ENCODE assay signal across 5 fruit fly cellular contexts in genomic region chr3R:30004648-30005047, dm6.
TF ChIP-seq lines count a peak whose summit lies in the region.

TSS of gene Nlp (plus strand) at chr3R:30004785.
TSS of gene Nph (minus strand) at chr3R:30004861.

- TF ChIP-seq CTCF in whole organism, embryonic (GFP tag; optimal IDR thresholded peaks at IDR 0.05; lab: Kevin White, UChicago): peak; percentile 37

TF ChIP-seq in whole organism, adult, 20 proteins besides CTCF, POLR2A, EP300 and RAD21:
- TF ChIP-seq Hr96 (GFP tag; optimal IDR thresholded peaks at IDR 0.05; lab: Kevin White, UChicago): peak; percentile 65
- TF ChIP-seq Clk (GFP tag; optimal IDR thresholded peaks at IDR 0.05; lab: Kevin White, UChicago): no peak
- peak; percentile 93 for TF ChIP-seq CG14711 (tag; optimal IDR thresholded peaks at IDR 0.05; lab: Kevin White, UChicago)
- peak; percentile 36 for TF ChIP-seq CG12768 (GFP tag; optimal IDR thresholded peaks at IDR 0.05; lab: Kevin White, UChicago)
- peak; percentile 47 for TF ChIP-seq CG1620 (GFP tag; optimal IDR thresholded peaks at IDR 0.05; lab: Kevin White, UChicago)
- TF ChIP-seq CG7045 (GFP tag; optimal IDR thresholded peaks at IDR 0.05; lab: Kevin White, UChicago): peak; percentile 9
- peak; percentile 30 for TF ChIP-seq pad (GFP tag; optimal IDR thresholded peaks at IDR 0.05; lab: Kevin White, UChicago)
- no peak for TF ChIP-seq CG5204 (GFP tag; optimal IDR thresholded peaks at IDR 0.05; lab: Kevin White, UChicago)
- TF ChIP-seq CG11617 (GFP tag; optimal IDR thresholded peaks at IDR 0.05; lab: Kevin White, UChicago): peak; percentile 22
- no peak for TF ChIP-seq kay (GFP tag; lab: Kevin White, UChicago; ENCODE audit: borderline replicate concordance)
- peak; percentile 68 for TF ChIP-seq toe (GFP tag; optimal IDR thresholded peaks at IDR 0.05; lab: Kevin White, UChicago)
- TF ChIP-seq Crg-1 (GFP tag; optimal IDR thresholded peaks at IDR 0.05; lab: Kevin White, UChicago): peak; percentile 54
- TF ChIP-seq cnc (optimal IDR thresholded peaks at IDR 0.05; lab: Kevin White, UChicago): no peak
- TF ChIP-seq CG7101 (tag; optimal IDR thresholded peaks at IDR 0.05; lab: Kevin White, UChicago): peak; percentile 31
- peak; percentile 56 for TF ChIP-seq tj (GFP tag; optimal IDR thresholded peaks at IDR 0.05; lab: Kevin White, UChicago)
- peak; percentile 95 for TF ChIP-seq Mnt (GFP tag; optimal IDR thresholded peaks at IDR 0.05; lab: Kevin White, UChicago)
- peak; percentile 13 for TF ChIP-seq cic (GFP tag; optimal IDR thresholded peaks at IDR 0.05; lab: Kevin White, UChicago)
- TF ChIP-seq bab1 (GFP tag; optimal IDR thresholded peaks at IDR 0.05; lab: Kevin White, UChicago): peak; percentile 42

TF ChIP-seq in whole organism, embryonic, 481 proteins besides CTCF, POLR2A, EP300 and RAD21 (continues in another document):
- TF ChIP-seq insv (GFP tag; optimal IDR thresholded peaks at IDR 0.05; lab: Kevin White, UChicago) (peak in 1 of 2 experiments; percentile 9), ro (GFP tag; IDR thresholded peaks at IDR 0.05; lab: Robert Waterston, UW) (no peak), CG2120 (GFP tag; optimal IDR thresholded peaks at IDR 0.05; lab: Kevin White, UChicago) (peak; percentile 45), CG14667 (GFP tag; IDR thresholded peaks at IDR 0.05; lab: Robert Waterston, UW) (no peak), zen2 (GFP tag; IDR thresholded peaks at IDR 0.05; lab: Robert Waterston, UW; ENCODE audit: partially characterized antibody) (peak; percentile 85; the same call in 2 of the 3 replicates), slbo (GFP tag; IDR thresholded peaks at IDR 0.05; lab: Robert Waterston, UW) (peak; percentile 45), gem (tag; optimal IDR thresholded peaks at IDR 0.05; lab: Kevin White, UChicago) (no peak), GATAe (GFP tag; conservative IDR thresholded peaks at IDR 0.05; lab: Robert Waterston, UW) (no peak), CG13424 (tag; optimal IDR thresholded peaks at IDR 0.05; lab: Kevin White, UChicago) (peak; percentile 15), luna (GFP tag; optimal IDR thresholded peaks at IDR 0.05; lab: Kevin White, UChicago) (no peak), tll (GFP tag; optimal IDR thresholded peaks at IDR 0.05; lab: Kevin White, UChicago) (no peak), CG12071 (GFP tag; optimal IDR thresholded peaks at IDR 0.05; lab: Kevin White, UChicago) (no peak), tap (tag; optimal IDR thresholded peaks at IDR 0.05; lab: Kevin White, UChicago) (no peak), stwl (tag; optimal IDR thresholded peaks at IDR 0.05; lab: Kevin White, UChicago) (peak; percentile 90), CG8359 (GFP tag; optimal IDR thresholded peaks at IDR 0.05; lab: Kevin White, UChicago; ENCODE audit: borderline replicate concordance) (no peak), disco-r (GFP tag; optimal IDR thresholded peaks at IDR 0.05; lab: Kevin White, UChicago) (no peak), bsh (GFP tag; optimal IDR thresholded peaks at IDR 0.05; lab: Kevin White, UChicago) (peak in 1 of 2 experiments; percentile 19), ERR (GFP tag; optimal IDR thresholded peaks at IDR 0.05; lab: Kevin White, UChicago) (no peak)

TF ChIP-seq in whole organism, prepupa, 60 proteins besides CTCF, POLR2A, EP300 and RAD21 (continues in another document):
- TF ChIP-seq OdsH (GFP tag; optimal IDR thresholded peaks at IDR 0.05; lab: Kevin White, UChicago): no peak
- no peak for TF ChIP-seq ss (GFP tag; optimal IDR thresholded peaks at IDR 0.05; lab: Kevin White, UChicago)
- TF ChIP-seq esn (GFP tag; optimal IDR thresholded peaks at IDR 0.05; lab: Kevin White, UChicago): peak; percentile 34
- TF ChIP-seq CG32006 (GFP tag; optimal IDR thresholded peaks at IDR 0.05; lab: Kevin White, UChicago): no peak
- peak; percentile 4 for TF ChIP-seq CG3032 (tag; optimal IDR thresholded peaks at IDR 0.05; lab: Kevin White, UChicago)
- no peak for TF ChIP-seq pdm3 (GFP tag; optimal IDR thresholded peaks at IDR 0.05; lab: Kevin White, UChicago)
- TF ChIP-seq CG6276 (GFP tag; optimal IDR thresholded peaks at IDR 0.05; lab: Kevin White, UChicago): no peak
- TF ChIP-seq CG9139 (GFP tag; optimal IDR thresholded peaks at IDR 0.05; lab: Kevin White, UChicago): no peak
- TF ChIP-seq topi (GFP tag; optimal IDR thresholded peaks at IDR 0.05; lab: Kevin White, UChicago): peak; percentile 12
- no peak for TF ChIP-seq dac (GFP tag; optimal IDR thresholded peaks at IDR 0.05; lab: Kevin White, UChicago)
- TF ChIP-seq CG16779 (tag; optimal IDR thresholded peaks at IDR 0.05; lab: Kevin White, UChicago): no peak
- TF ChIP-seq CG1621 (tag; optimal IDR thresholded peaks at IDR 0.05; lab: Kevin White, UChicago): peak; percentile 63
- no peak for TF ChIP-seq CG8319 (GFP tag; optimal IDR thresholded peaks at IDR 0.05; lab: Kevin White, UChicago)
- no peak for TF ChIP-seq Met (GFP tag; optimal IDR thresholded peaks at IDR 0.05; lab: Kevin White, UChicago)
- no peak for TF ChIP-seq eg (GFP tag; IDR thresholded peaks at IDR 0.05; lab: Robert Waterston, UW)
- peak; percentile 17 for TF ChIP-seq cyc (GFP tag; optimal IDR thresholded peaks at IDR 0.05; lab: Kevin White, UChicago)
- TF ChIP-seq CG6792 (GFP tag; optimal IDR thresholded peaks at IDR 0.05; lab: Kevin White, UChicago): no peak
- TF ChIP-seq dsx (GFP tag; optimal IDR thresholded peaks at IDR 0.05; lab: Kevin White, UChicago; ENCODE audit: poor library complexity, severe bottlenecking): no peak
- no peak for TF ChIP-seq Ets96B (tag; optimal IDR thresholded peaks at IDR 0.05; lab: Kevin White, UChicago)
- no peak for TF ChIP-seq Sox102F (GFP tag; optimal IDR thresholded peaks at IDR 0.05; lab: Kevin White, UChicago)

TF ChIP-seq in whole organism, pupa, 21 proteins besides CTCF, POLR2A, EP300 and RAD21:
- TF ChIP-seq Pif1B (GFP tag; optimal IDR thresholded peaks at IDR 0.05; lab: Kevin White, UChicago) (no peak), CG9948 (tag; optimal IDR thresholded peaks at IDR 0.05; lab: Kevin White, UChicago) (no peak), Snoo (tag; optimal IDR thresholded peaks at IDR 0.05; lab: Kevin White, UChicago) (peak; percentile 14)

TF ChIP-seq in whole organism, wandering third instar larva, 38 proteins besides CTCF, POLR2A, EP300 and RAD21:
- TF ChIP-seq dsf (GFP tag; optimal IDR thresholded peaks at IDR 0.05; lab: Kevin White, UChicago; ENCODE audit: borderline replicate concordance) (no peak), Abd-B (GFP tag; optimal IDR thresholded peaks at IDR 0.05; lab: Kevin White, UChicago) (no peak), pan (optimal IDR thresholded peaks at IDR 0.05; lab: Kevin White, UChicago) (no peak), psq (GFP tag; optimal IDR thresholded peaks at IDR 0.05; lab: Kevin White, UChicago) (peak; percentile 25), Sp1 (GFP tag; optimal IDR thresholded peaks at IDR 0.05; lab: Kevin White, UChicago) (peak; percentile 37), woc (GFP tag; optimal IDR thresholded peaks at IDR 0.05; lab: Kevin White, UChicago) (no peak), h (GFP tag; optimal IDR thresholded peaks at IDR 0.05; lab: Kevin White, UChicago) (peak; percentile 54), CG9705 (GFP tag; optimal IDR thresholded peaks at IDR 0.05; lab: Kevin White, UChicago) (no peak), N (GFP tag; optimal IDR thresholded peaks at IDR 0.05; lab: Kevin White, UChicago) (no peak), usp (GFP tag; optimal IDR thresholded peaks at IDR 0.05; lab: Kevin White, UChicago) (no peak), Vsx2 (GFP tag; optimal IDR thresholded peaks at IDR 0.05; lab: Kevin White, UChicago; ENCODE audit: partially characterized antibody) (no peak), lola (GFP tag; optimal IDR thresholded peaks at IDR 0.05; lab: Kevin White, UChicago) (no peak), Dfd (GFP tag; optimal IDR thresholded peaks at IDR 0.05; lab: Kevin White, UChicago) (no peak), ey (GFP tag; optimal IDR thresholded peaks at IDR 0.05; lab: Kevin White, UChicago) (no peak), Myc (optimal IDR thresholded peaks at IDR 0.05; lab: Kevin White, UChicago) (peak; percentile 76), jim (GFP tag; optimal IDR thresholded peaks at IDR 0.05; lab: Kevin White, UChicago) (no peak), brk (GFP tag; optimal IDR thresholded peaks at IDR 0.05; lab: Kevin White, UChicago) (no peak), rgr (GFP tag; optimal IDR thresholded peaks at IDR 0.05; lab: Kevin White, UChicago) (peak; percentile 50), CrebA (GFP tag; optimal IDR thresholded peaks at IDR 0.05; lab: Kevin White, UChicago; ENCODE audit: borderline replicate concordance) (no peak), Hnf4 (GFP tag; optimal IDR thresholded peaks at IDR 0.05; lab: Kevin White, UChicago) (no peak), dmrt93B (GFP tag; optimal IDR thresholded peaks at IDR 0.05; lab: Kevin White, UChicago) (no peak), HLH106 (tag; optimal IDR thresholded peaks at IDR 0.05; lab: Kevin White, UChicago) (peak; percentile 29), Rel (GFP tag; optimal IDR thresholded peaks at IDR 0.05; lab: Kevin White, UChicago) (no peak), Rel (tag; optimal IDR thresholded peaks at IDR 0.05; lab: Kevin White, UChicago) (peak; percentile 36), dl (GFP tag; optimal IDR thresholded peaks at IDR 0.05; lab: Kevin White, UChicago; ENCODE audit: insufficient read depth in 1 of 2, partially characterized antibody in 2 of 2) (no peak), CG32264 (GFP tag; optimal IDR thresholded peaks at IDR 0.05; lab: Kevin White, UChicago) (no peak), Dif (GFP tag; optimal IDR thresholded peaks at IDR 0.05; lab: Kevin White, UChicago; ENCODE audit: partially characterized antibody) (no peak), Mio (GFP tag; optimal IDR thresholded peaks at IDR 0.05; lab: Kevin White, UChicago) (no peak), sage (GFP tag; optimal IDR thresholded peaks at IDR 0.05; lab: Kevin White, UChicago) (no peak), tai (GFP tag; optimal IDR thresholded peaks at IDR 0.05; lab: Kevin White, UChicago) (no peak), Hr78 (GFP tag; optimal IDR thresholded peaks at IDR 0.05; lab: Kevin White, UChicago) (no peak), fru (GFP tag; optimal IDR thresholded peaks at IDR 0.05; lab: Kevin White, UChicago) (no peak), foxo (GFP tag; optimal IDR thresholded peaks at IDR 0.05; lab: Kevin White, UChicago) (peak in 1 of 2 experiments; percentile 18), Jra (GFP tag; optimal IDR thresholded peaks at IDR 0.05; lab: Kevin White, UChicago) (no peak), br (GFP tag; optimal IDR thresholded peaks at IDR 0.05; lab: Kevin White, UChicago) (peak; percentile 39), OdsH (GFP tag; optimal IDR thresholded peaks at IDR 0.05; lab: Kevin White, UChicago) (peak; percentile 0), sv (GFP tag; optimal IDR thresholded peaks at IDR 0.05; lab: Kevin White, UChicago) (no peak), GATAd (GFP tag; optimal IDR thresholded peaks at IDR 0.05; lab: Kevin White, UChicago) (no peak)
TF ChIP-seq in whole organism, wandering third instar larva: peak in this region for 10.
